Fruit fly (Drosophila melanogaster): ENCODE measurements around the gene CG14314.

CG14314 gene

dm6 chr3R:18197802-18198148 is 18.2 kb upstream of the CG14314 start:
- TF ChIP-seq woc (GFP tag; optimal IDR thresholded peaks at IDR 0.05): peak; percentile 34
- TF ChIP-seq N (GFP tag; optimal IDR thresholded peaks at IDR 0.05): no peak
- no peak for TF ChIP-seq CG9705 (GFP tag; optimal IDR thresholded peaks at IDR 0.05)

- TF ChIP-seq ey (GFP tag; optimal IDR thresholded peaks at IDR 0.05) (no peak), CG9705 (GFP tag; optimal IDR thresholded peaks at IDR 0.05) (no peak), Sp1 (GFP tag; optimal IDR thresholded peaks at IDR 0.05) (peak; percentile 54), Dif (GFP tag; optimal IDR thresholded peaks at IDR 0.05; ENCODE audit: partially characterized antibody) (peak; percentile 99), Hnf4 (GFP tag; optimal IDR thresholded peaks at IDR 0.05) (peak; percentile 38), br (GFP tag; optimal IDR thresholded peaks at IDR 0.05) (peak; percentile 57), h (GFP tag; optimal IDR thresholded peaks at IDR 0.05) (peak; percentile 80), OdsH (GFP tag; optimal IDR thresholded peaks at IDR 0.05) (peak; percentile 52), GATAd (GFP tag; optimal IDR thresholded peaks at IDR 0.05) (no peak), Hr83 (GFP tag; optimal IDR thresholded peaks at IDR 0.05; ENCODE audit: poor library complexity, severe bottlenecking) (peak; percentile 69), pan (optimal IDR thresholded peaks at IDR 0.05) (no peak), dl (GFP tag; optimal IDR thresholded peaks at IDR 0.05; ENCODE audit: insufficient read depth in 1 of 2, partially characterized antibody in 2 of 2) (peak; percentile 95 to 98), dsf (GFP tag; optimal IDR thresholded peaks at IDR 0.05; ENCODE audit: borderline replicate concordance) (peak; percentile 64), Mio (GFP tag; optimal IDR thresholded peaks at IDR 0.05) (no peak), Jra (GFP tag; optimal IDR thresholded peaks at IDR 0.05) (peak; percentile 63), sv (GFP tag; optimal IDR thresholded peaks at IDR 0.05) (no peak), psq (GFP tag; optimal IDR thresholded peaks at IDR 0.05) (no peak), HLH106 (tag; optimal IDR thresholded peaks at IDR 0.05) (peak; percentile 10), lola (GFP tag; optimal IDR thresholded peaks at IDR 0.05) (no peak), CG32264 (GFP tag; optimal IDR thresholded peaks at IDR 0.05) (peak; percentile 8), tai (GFP tag; optimal IDR thresholded peaks at IDR 0.05) (no peak), rgr (GFP tag; optimal IDR thresholded peaks at IDR 0.05) (peak; percentile 63), woc (GFP tag; optimal IDR thresholded peaks at IDR 0.05) (no peak), Hr78 (GFP tag; optimal IDR thresholded peaks at IDR 0.05) (no peak), foxo (GFP tag; optimal IDR thresholded peaks at IDR 0.05) (peak; percentile 37 to 76), dmrt93B (GFP tag; optimal IDR thresholded peaks at IDR 0.05) (no peak), jim (GFP tag; optimal IDR thresholded peaks at IDR 0.05) (no peak), Abd-B (GFP tag; optimal IDR thresholded peaks at IDR 0.05) (no peak), CrebA (GFP tag; optimal IDR thresholded peaks at IDR 0.05; ENCODE audit: borderline replicate concordance) (no peak), sage (GFP tag; optimal IDR thresholded peaks at IDR 0.05) (peak; percentile 65), usp (GFP tag; optimal IDR thresholded peaks at IDR 0.05) (no peak), Dfd (GFP tag; optimal IDR thresholded peaks at IDR 0.05) (no peak), fru (GFP tag; optimal IDR thresholded peaks at IDR 0.05) (peak; percentile 66), Myc (optimal IDR thresholded peaks at IDR 0.05) (no peak), brk (GFP tag; optimal IDR thresholded peaks at IDR 0.05) (peak; percentile 83), Vsx2 (GFP tag; optimal IDR thresholded peaks at IDR 0.05; ENCODE audit: partially characterized antibody) (peak; percentile 96), Rel (GFP tag; optimal IDR thresholded peaks at IDR 0.05) (peak; percentile 80), Rel (tag; optimal IDR thresholded peaks at IDR 0.05) (no peak), N (GFP tag; optimal IDR thresholded peaks at IDR 0.05) (peak; percentile 28)
Observed at dm6 chr3R:18198518-18199118, 17.3 kb upstream of the CG14314 start.
